Worm (Caenorhabditis elegans) whole organism, L2 larva: ENCODE results near the gene ugt-49.

Experiments used
- C34F6.9 ChIP-seq: fragments of 150-350 bp; optimal IDR thresholded peaks from 2 replicates; lab custom pipeline; 2014; ENCODE audit warnings: missing biosample characterization, missing genetic modification characterization
- R02D3.7 ChIP-seq: fragments of 150-350 bp; optimal IDR thresholded peaks from 2 replicates; lab custom pipeline; 2014; ENCODE audit warnings: missing biosample characterization, missing genetic modification characterization
- Y55F3AM.14 ChIP-seq: fragments of 200-800 bp; sonication (Bioruptor generic); optimal IDR thresholded peaks from 2 replicates; lab custom pipeline; 2018; ENCODE audit warnings: mild to moderate bottlenecking, missing genetic modification characterization, missing compliant biosample characterization
- ama-1 ChIP-seq: fragments of 150-350 bp; optimal IDR thresholded peaks from 2 replicates; lab custom pipeline; 2018; ENCODE audit warnings: inconsistent platforms
- blmp-1 ChIP-seq: sonication (generic microtip); optimal IDR thresholded peaks from 2 replicates; lab custom pipeline; 2017; ENCODE audit warnings: missing genetic modification characterization, mild to moderate bottlenecking, missing compliant biosample characterization, antibody characterized with exemption, moderate library complexity; ENCODE audit not compliant: insufficient read depth
- ceh-82 ChIP-seq: fragments of 150-350 bp; optimal IDR thresholded peaks from 2 replicates; lab custom pipeline; 2014; ENCODE audit warnings: missing biosample characterization, missing genetic modification characterization
- crh-2 ChIP-seq: sonication (generic microtip); optimal IDR thresholded peaks from 2 replicates; lab custom pipeline; 2017; ENCODE audit warnings: missing biosample characterization, missing genetic modification characterization
- dmd-4 ChIP-seq: sonication (generic microtip); optimal IDR thresholded peaks from 2 replicates; lab custom pipeline; 2017; ENCODE audit warnings: missing biosample characterization, missing genetic modification characterization
- egl-27 ChIP-seq: sonication (generic microtip); optimal IDR thresholded peaks from 3 replicates; lab custom pipeline; 2017; ENCODE audit warnings: missing biosample characterization, missing genetic modification reagents, missing genetic modification characterization
- elt-1 ChIP-seq: fragments of 150-350 bp; optimal IDR thresholded peaks from 2 replicates; lab custom pipeline; 2014; ENCODE audit warnings: missing biosample characterization, missing genetic modification characterization
- fos-1 ChIP-seq: fragments of 150-350 bp; optimal IDR thresholded peaks from 2 replicates; lab custom pipeline; 2014; ENCODE audit warnings: missing biosample characterization, missing genetic modification characterization
- lin-13 ChIP-seq: fragments of 150-350 bp; optimal IDR thresholded peaks from 2 replicates; lab custom pipeline; 2014; ENCODE audit warnings: missing biosample characterization, missing genetic modification reagents, missing genetic modification characterization
- lsy-2 ChIP-seq, 2 experiments: fragments of 150-350 bp in 1 of 2; sonication (generic microtip) in 1 of 2; optimal IDR thresholded peaks; 2 replicates each; lab custom pipeline; 2014 to 2017; ENCODE audit warnings: missing biosample characterization in 2 of 2, missing genetic modification characterization in 2 of 2
- mab-5 ChIP-seq: fragments of 150-350 bp; optimal IDR thresholded peaks from 2 replicates; lab custom pipeline; 2014; ENCODE audit warnings: missing biosample characterization, missing genetic modification characterization
- mdl-1 ChIP-seq, 2 experiments: fragments of 150-350 bp in 1 of 2; sonication (generic microtip) in 1 of 2; optimal IDR thresholded peaks; 2 replicates each; lab custom pipeline; 2017; ENCODE audit warnings: missing biosample characterization in 2 of 2, missing genetic modification characterization in 2 of 2
- nhr-10 ChIP-seq: sonication (generic microtip); optimal IDR thresholded peaks from 2 replicates; lab custom pipeline; 2017; ENCODE audit warnings: missing biosample characterization, missing genetic modification characterization
- nhr-11 ChIP-seq: fragments of 150-350 bp; optimal IDR thresholded peaks from 2 replicates; lab custom pipeline; 2014; ENCODE audit warnings: missing biosample characterization, missing genetic modification characterization
- nhr-12 ChIP-seq: fragments of 150-350 bp; optimal IDR thresholded peaks from 2 replicates; lab custom pipeline; 2014; ENCODE audit warnings: missing biosample characterization, missing genetic modification characterization
- nhr-129 ChIP-seq: fragments of 150-350 bp; optimal IDR thresholded peaks from 2 replicates; lab custom pipeline; 2014; ENCODE audit warnings: missing biosample characterization, missing genetic modification characterization
- nhr-21 ChIP-seq: fragments of 150-350 bp; optimal IDR thresholded peaks from 2 replicates; lab custom pipeline; 2014; ENCODE audit warnings: missing biosample characterization, missing genetic modification characterization
- nhr-23 ChIP-seq: fragments of 150-350 bp; optimal IDR thresholded peaks from 2 replicates; lab custom pipeline; 2014; ENCODE audit warnings: missing biosample characterization, missing genetic modification reagents, missing genetic modification characterization
- nhr-25 ChIP-seq: fragments of 150-350 bp; sonication (generic microtip); optimal IDR thresholded peaks from 3 replicates; lab custom pipeline; 2014; ENCODE audit warnings: missing biosample characterization, missing genetic modification characterization
- nhr-77 ChIP-seq: fragments of 150-350 bp; optimal IDR thresholded peaks from 2 replicates; lab custom pipeline; 2014; ENCODE audit warnings: missing biosample characterization, missing genetic modification characterization
- sem-4 ChIP-seq: fragments of 150-350 bp; optimal IDR thresholded peaks from 2 replicates; lab custom pipeline; 2014; ENCODE audit warnings: missing biosample characterization, missing genetic modification reagents, missing genetic modification characterization
- sma-3 ChIP-seq: sonication (generic microtip); optimal IDR thresholded peaks from 2 replicates; lab custom pipeline; 2016; ENCODE audit warnings: missing genetic modification reagents, missing genetic modification characterization, missing compliant biosample characterization
- sma-9 ChIP-seq, 2 experiments: fragments of 150-350 bp in 1 of 2; sonication (generic microtip) in 1 of 2; optimal IDR thresholded peaks; 2 replicates each; lab custom pipeline; 2014 to 2016; ENCODE audit warnings: missing genetic modification characterization in 2 of 2, mild to moderate bottlenecking in 1 of 2, missing biosample characterization in 1 of 2, missing compliant biosample characterization in 1 of 2, missing genetic modification reagents in 1 of 2, moderate library complexity in 1 of 2
- snpc-4 ChIP-seq: fragments of 150-350 bp; optimal IDR thresholded peaks from 2 replicates; lab custom pipeline; 2014; ENCODE audit warnings: missing biosample characterization, missing genetic modification characterization
- unc-55 ChIP-seq: fragments of 150-350 bp; sonication (generic microtip); optimal IDR thresholded peaks from 3 replicates; lab custom pipeline; 2014; ENCODE audit warnings: missing biosample characterization, missing genetic modification reagents, missing genetic modification characterization
- unc-62 ChIP-seq: fragments of 150-350 bp; optimal IDR thresholded peaks from 2 replicates; lab custom pipeline; 2014; ENCODE audit warnings: missing biosample characterization, missing genetic modification reagents, missing genetic modification characterization
- zag-1 ChIP-seq: fragments of 150-350 bp; optimal IDR thresholded peaks from 2 replicates; lab custom pipeline; 2014; ENCODE audit warnings: missing biosample characterization, missing genetic modification characterization
- ztf-11 ChIP-seq: sonication (generic microtip); optimal IDR thresholded peaks from 2 replicates; lab custom pipeline; 2017; ENCODE audit warnings: missing biosample characterization, missing genetic modification characterization
- ztf-4 ChIP-seq: fragments of 150-350 bp; optimal IDR thresholded peaks from 2 replicates; lab custom pipeline; 2014; ENCODE audit warnings: missing biosample characterization, missing genetic modification characterization

Gene ugt-49

ce11 chrV:10382142-10382541 lies 10.0 kb downstream of the ugt-49 start, which contains the start of gene pqn-2:
Gene pqn-2, plus strand, starts transcription at chrV:10382442.
- TF ChIP-seq nhr-25 (tag; lab: Kevin White, UChicago) (no peak), ceh-82 (tag; lab: Kevin White, UChicago) (no peak), Y55F3AM.14 (GFP tag; lab: Kevin White, UChicago) (no peak), sem-4 (no peak), nhr-21 (tag; lab: Kevin White, UChicago) (no peak), nhr-11 (tag; lab: Kevin White, UChicago) (no peak), C34F6.9 (tag; lab: Kevin White, UChicago) (no peak), zag-1 (no peak), ztf-4 (tag; lab: Kevin White, UChicago) (no peak), snpc-4 (no peak), elt-1 (tag; lab: Kevin White, UChicago) (no peak), dmd-4 (tag; lab: Kevin White, UChicago) (no peak), lsy-2 (tag; optimal IDR thresholded peaks at IDR 0.05; lab: Kevin White, UChicago) (no peak), lin-13 (GFP tag; lab: Kevin White, UChicago) (no peak), nhr-129 (tag; lab: Kevin White, UChicago) (no peak), nhr-12 (no peak), ztf-11 (tag; lab: Kevin White, UChicago) (no peak), blmp-1 (tag; lab: Kevin White, UChicago) (no peak)

DNA sequence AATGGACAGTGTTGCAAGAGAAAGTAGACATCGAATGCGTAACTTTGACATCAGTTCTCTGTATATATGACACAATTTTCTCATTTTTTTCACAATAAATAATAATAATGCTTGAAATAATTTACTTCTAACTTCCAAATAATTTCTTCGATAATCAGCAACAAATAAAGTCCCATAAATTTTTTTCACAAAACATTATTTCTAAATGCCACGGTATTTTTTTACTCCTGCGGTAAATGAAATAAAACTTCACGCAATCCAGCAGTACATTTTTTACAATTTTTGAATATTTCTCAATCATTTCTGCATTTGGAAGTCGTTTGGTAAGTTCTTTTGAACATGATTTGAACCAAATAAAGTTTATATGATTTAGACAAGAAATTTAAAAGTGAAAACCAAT lies 11.8 kb downstream of the ugt-49 start, which contains the start of gene spe-10:
Gene spe-10, plus strand, starts transcription at position 301 of the 400 bp plus-strand sequence.
- no peak for TF ChIP-seq elt-1 (tag; lab: Kevin White, UChicago)
- TF ChIP-seq unc-62 (GFP tag; lab: Kevin White, UChicago), result no peak
- no peak for TF ChIP-seq crh-2 (tag; lab: Kevin White, UChicago)
- no peak for TF ChIP-seq nhr-12

ce11 chrV:10387412-10387811 lies 15.3 kb downstream of the ugt-49 start:
- no peak for TF ChIP-seq nhr-10 (tag; lab: Kevin White, UChicago)
- TF ChIP-seq nhr-23 (tag; lab: Kevin White, UChicago), result no peak
- no peak for TF ChIP-seq sma-9 (GFP tag; optimal IDR thresholded peaks at IDR 0.05; lab: Kevin White, UChicago)
- no peak for TF ChIP-seq sma-9 (tag; optimal IDR thresholded peaks at IDR 0.05; lab: Kevin White, UChicago)
- TF ChIP-seq ama-1 (lab: Kevin White, UChicago), result no peak
- TF ChIP-seq nhr-77 (tag; lab: Kevin White, UChicago), result no peak
- TF ChIP-seq nhr-11 (tag; lab: Kevin White, UChicago), result no peak
- no peak for TF ChIP-seq ztf-11 (tag; lab: Kevin White, UChicago)
- no peak for TF ChIP-seq mdl-1 (tag; optimal IDR thresholded peaks at IDR 0.05; lab: Kevin White, UChicago)
- TF ChIP-seq Y55F3AM.14 (GFP tag; lab: Kevin White, UChicago), result no peak
- TF ChIP-seq egl-27, result no peak
- TF ChIP-seq unc-55 (GFP tag; lab: Kevin White, UChicago), result no peak
- no peak for TF ChIP-seq sma-3 (GFP tag; lab: Kevin White, UChicago)
- TF ChIP-seq mab-5, result no peak

ce11 chrV:10388318-10388717 lies 16.2 kb downstream of the ugt-49 start, which contains the start of gene AC3.5:
Gene AC3.5, plus strand, starts transcription at chrV:10388527.
- TF ChIP-seq fos-1 (tag; lab: Kevin White, UChicago) (peak; percentile 8), R02D3.7 (tag; lab: Kevin White, UChicago) (no peak), nhr-21 (tag; lab: Kevin White, UChicago) (peak; percentile 13)

DNA sequence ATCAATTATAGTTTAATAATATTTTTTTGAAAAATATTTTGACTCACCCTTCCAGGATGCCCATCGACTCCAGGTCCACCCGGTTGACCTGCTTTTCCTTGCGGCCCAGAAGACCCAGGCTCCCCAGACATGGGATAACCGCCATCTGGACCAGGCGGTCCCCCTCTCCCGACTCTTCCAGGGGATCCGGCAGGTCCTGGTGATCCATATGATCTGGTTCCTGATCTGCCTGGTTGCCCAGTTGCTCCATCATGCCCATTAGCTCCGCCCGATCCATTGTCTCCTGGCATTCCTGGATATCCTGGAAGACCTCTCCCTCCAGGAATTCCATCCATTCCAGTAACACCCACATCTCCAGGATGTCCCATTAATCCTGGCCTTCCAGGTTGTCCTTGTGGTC lies 21.6 kb downstream of the ugt-49 start:
- TF ChIP-seq unc-55 (GFP tag; lab: Kevin White, UChicago) (no peak), Y55F3AM.14 (GFP tag; lab: Kevin White, UChicago) (peak; percentile 74)
